Worm (Caenorhabditis elegans): ENCODE measurements around the gene mltn-12.

Gene mltn-12

ce11 chrIV:8979062-8979612 lies 13.7 kb upstream of the mltn-12 start:
- TF ChIP-seq him-1 (tag; optimal IDR thresholded peaks at IDR 0.05), result no peak
- no peak for TF ChIP-seq W03F9.2 (tag; optimal IDR thresholded peaks at IDR 0.05)
- TF ChIP-seq dao-5 (tag; optimal IDR thresholded peaks at IDR 0.05), result no peak

- TF ChIP-seq W03F9.2 (tag; optimal IDR thresholded peaks at IDR 0.05) (no peak), dao-5 (tag; optimal IDR thresholded peaks at IDR 0.05) (no peak), him-1 (tag; optimal IDR thresholded peaks at IDR 0.05) (no peak)
These were observed 13.2 kb upstream of the mltn-12 start, which contains the start of gene col-119 for ce11 chrIV:8979695-8980094. TSS of gene col-119 (minus strand) at chrIV:8979795.

ce11 chrIV:8984566-8984965 lies 8.3 kb upstream of the mltn-12 start, which contains the start of gene nstp-1:
TSS of gene nstp-1 (plus strand) at chrIV:8984866.
- TF ChIP-seq W03F9.2 (tag; optimal IDR thresholded peaks at IDR 0.05), result no peak
- no peak for TF ChIP-seq dao-5 (tag; optimal IDR thresholded peaks at IDR 0.05)
- TF ChIP-seq him-1 (tag; optimal IDR thresholded peaks at IDR 0.05), result no peak

ce11 chrIV:8986761-8987316 lies 6.0 kb upstream of the mltn-12 start, which contains the start of gene bre-1:
TSS of gene bre-1 (plus strand) at chrIV:8987266.
- TF ChIP-seq W03F9.2 (tag; optimal IDR thresholded peaks at IDR 0.05), result no peak
- no peak for TF ChIP-seq him-1 (tag; optimal IDR thresholded peaks at IDR 0.05)
- TF ChIP-seq dao-5 (tag; optimal IDR thresholded peaks at IDR 0.05), result no peak

ce11 chrIV:8994487-8994886 lies 1.6 kb downstream of the mltn-12 start:
- no peak for TF ChIP-seq him-1 (tag; optimal IDR thresholded peaks at IDR 0.05)

- no peak for TF ChIP-seq dao-5 (tag; optimal IDR thresholded peaks at IDR 0.05)
- no peak for TF ChIP-seq him-1 (tag; optimal IDR thresholded peaks at IDR 0.05)
- no peak for TF ChIP-seq W03F9.2 (tag; optimal IDR thresholded peaks at IDR 0.05)
These were observed 7.8 kb downstream of the mltn-12 start for ce11 chrIV:9000664-9001063.

ce11 chrIV:9001184-9001583 lies 8.3 kb downstream of the mltn-12 start:
- TF ChIP-seq W03F9.2 (tag; optimal IDR thresholded peaks at IDR 0.05), result no peak
- TF ChIP-seq him-1 (tag; optimal IDR thresholded peaks at IDR 0.05), result no peak
- TF ChIP-seq dao-5 (tag; optimal IDR thresholded peaks at IDR 0.05), result no peak

- TF ChIP-seq W03F9.2 (tag; optimal IDR thresholded peaks at IDR 0.05) (no peak), him-1 (tag; optimal IDR thresholded peaks at IDR 0.05) (no peak), dao-5 (tag; optimal IDR thresholded peaks at IDR 0.05) (no peak)
These were observed 9.8 kb downstream of the mltn-12 start, which contains the start of gene C53D6.8 for ce11 chrIV:9002636-9003035. TSS of gene C53D6.8 (minus strand) at chrIV:9002736.

- no peak for TF ChIP-seq W03F9.2 (tag; optimal IDR thresholded peaks at IDR 0.05)
- TF ChIP-seq him-1 (tag; optimal IDR thresholded peaks at IDR 0.05), result no peak
- no peak for TF ChIP-seq dao-5 (tag; optimal IDR thresholded peaks at IDR 0.05)
These were observed 12.4 kb downstream of the mltn-12 start, which contains the start of gene unc-129 for ce11 chrIV:9005310-9005709. TSS of gene unc-129 (minus strand) at chrIV:9005410.

ce11 chrIV:9007947-9008346 lies 15.1 kb downstream of the mltn-12 start:
- no peak for TF ChIP-seq W03F9.2 (tag; optimal IDR thresholded peaks at IDR 0.05)
- TF ChIP-seq him-1 (tag; optimal IDR thresholded peaks at IDR 0.05), result no peak
- TF ChIP-seq dao-5 (tag; optimal IDR thresholded peaks at IDR 0.05), result no peak

ce11 chrIV:9010257-9010656 lies 17.4 kb downstream of the mltn-12 start, which contains the start of gene C53D6.11:
TSS of gene C53D6.11 (plus strand) at chrIV:9010584.
- TF ChIP-seq W03F9.2 (tag; optimal IDR thresholded peaks at IDR 0.05) (no peak), dao-5 (tag; optimal IDR thresholded peaks at IDR 0.05) (no peak), him-1 (tag; optimal IDR thresholded peaks at IDR 0.05) (no peak)

- TF ChIP-seq W03F9.2 (tag; optimal IDR thresholded peaks at IDR 0.05), result no peak
- TF ChIP-seq him-1 (tag; optimal IDR thresholded peaks at IDR 0.05), result no peak
- TF ChIP-seq dao-5 (tag; optimal IDR thresholded peaks at IDR 0.05), result no peak
These were observed 23.6 kb downstream of the mltn-12 start, which contains the start of gene acc-2 for ce11 chrIV:9016477-9016876. TSS of gene acc-2 (plus strand) at chrIV:9016777.

ce11 chrIV:9020840-9021239 lies 28.0 kb downstream of the mltn-12 start, which contains the start of gene C53D6.4:
TSS of gene C53D6.4 (minus strand) at chrIV:9020940.
- TF ChIP-seq dao-5 (tag; optimal IDR thresholded peaks at IDR 0.05), result no peak

ce11 chrIV:9021245-9021779 lies 28.4 kb downstream of the mltn-12 start:
- TF ChIP-seq dao-5 (tag; optimal IDR thresholded peaks at IDR 0.05) (no peak), him-1 (tag; optimal IDR thresholded peaks at IDR 0.05) (no peak), W03F9.2 (tag; optimal IDR thresholded peaks at IDR 0.05) (no peak)
